Fruit fly (Drosophila melanogaster) whole organism, wandering third instar larva: ENCODE data around the gene CG44838.

Source experiments
- Rel ChIP-seq, 2 experiments: fragments of 200-800 bp; sonication (Bioruptor generic) in 1 of 2; optimal IDR thresholded peaks; 2 replicates in 1 of 2; 3 replicates in 1 of 2; lab custom pipeline; 2016 to 2019; ENCODE audit warnings: mild to moderate bottlenecking in 2 of 2, missing biosample characterization in 2 of 2, missing genetic modification characterization in 2 of 2, moderate library complexity in 1 of 2
- brk ChIP-seq: fragments of 200-800 bp; sonication (Bioruptor generic); optimal IDR thresholded peaks from 2 replicates; lab custom pipeline; 2016; ENCODE audit warnings: missing biosample characterization, mild to moderate bottlenecking, missing genetic modification characterization
- dl ChIP-seq, 2 experiments: fragments of 175-275, 200-275 bp in 1 of 2; fragments of 200-275 bp in 1 of 2; sonication (Bioruptor generic); optimal IDR thresholded peaks; lab custom pipeline; 2018; ENCODE audit warnings: mild to moderate bottlenecking in 2 of 2, missing biosample characterization in 2 of 2, missing genetic modification characterization in 2 of 2, moderate library complexity in 2 of 2; ENCODE audit not compliant: partially characterized antibody in 2 of 2, insufficient read depth in 1 of 2
- lola ChIP-seq: fragments of >200 bp; optimal IDR thresholded peaks from 2 replicates; lab custom pipeline; 2017; ENCODE audit warnings: missing biosample characterization, missing genetic modification characterization
- rgr ChIP-seq: fragments of 200-800 bp; sonication (Bioruptor generic); optimal IDR thresholded peaks from 3 replicates; lab custom pipeline; 2016; ENCODE audit warnings: missing biosample characterization, mild to moderate bottlenecking, missing genetic modification characterization

Gene CG44838

dm6 chr3L:9512560-9512959, 51.7 kb downstream of the CG44838 start, which contains the start of gene CG33703:
Gene CG33703 (minus strand): TSS chr3L:9512660.
- TF ChIP-seq Rel (GFP tag; optimal IDR thresholded peaks at IDR 0.05; lab: Kevin White, UChicago) (no peak), Rel (tag; optimal IDR thresholded peaks at IDR 0.05; lab: Kevin White, UChicago) (no peak), brk (GFP tag; lab: Kevin White, UChicago) (no peak)

dm6 chr3L:9513309-9513708, 52.5 kb downstream of the CG44838 start, which contains the start of gene CG33702:
Gene CG33702 (minus strand): TSS chr3L:9513409.
- TF ChIP-seq lola (GFP tag; lab: Kevin White, UChicago) (no peak), rgr (no peak), dl (GFP tag; optimal IDR thresholded peaks at IDR 0.05; lab: Kevin White, UChicago; ENCODE audit: insufficient read depth in 1 of 2, partially characterized antibody in 2 of 2) (no peak)
